Worm (Caenorhabditis elegans): ENCODE results near the gene M151.7.

DNA sequence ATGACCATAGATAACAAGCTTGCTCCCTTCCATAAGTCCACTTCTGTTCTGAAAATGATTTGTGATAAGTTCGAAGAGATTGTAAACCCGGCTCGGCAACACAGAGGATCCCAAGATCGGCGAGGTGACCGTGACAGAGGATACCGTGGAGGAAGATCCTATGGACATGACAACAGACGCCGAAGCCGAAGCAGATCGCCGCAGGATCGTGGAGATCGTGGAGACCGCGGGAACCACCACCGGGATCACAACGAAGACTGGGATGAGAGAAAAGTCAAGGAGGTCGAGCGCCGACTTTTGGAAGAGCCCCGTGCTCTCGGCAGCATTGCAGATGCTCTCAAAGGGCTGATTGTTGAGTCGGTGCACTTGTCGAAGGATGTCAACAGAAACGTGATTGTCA, 17.5 kb upstream of the M151.7 start:
- TF ChIP-seq ama-1 (optimal IDR thresholded peaks at IDR 0.05) (no peak), pes-1 (GFP tag; IDR thresholded peaks at IDR 0.05) (no peak), B0310.2 (tag; optimal IDR thresholded peaks at IDR 0.05) (no peak)
